Worm (Caenorhabditis elegans) whole organism, L2 larva: ENCODE measurements around the gene spe-49.

Experiments
- C34F6.9 ChIP-seq: fragments of 150-350 bp; optimal IDR thresholded peaks from 2 replicates; lab custom pipeline; 2014; ENCODE audit warnings: missing biosample characterization, missing genetic modification characterization
- F13H6.1 ChIP-seq: sonication (generic microtip); optimal IDR thresholded peaks from 2 replicates; lab custom pipeline; 2016; ENCODE audit warnings: missing genetic modification characterization, missing compliant biosample characterization
- Y55F3AM.14 ChIP-seq: fragments of 200-800 bp; sonication (Bioruptor generic); optimal IDR thresholded peaks from 2 replicates; lab custom pipeline; 2018; ENCODE audit warnings: mild to moderate bottlenecking, missing genetic modification characterization, missing compliant biosample characterization
- ZK546.5 ChIP-seq: sonication (generic microtip); optimal IDR thresholded peaks from 2 replicates; lab custom pipeline; 2017; ENCODE audit warnings: missing biosample characterization, missing genetic modification characterization
- alr-1 ChIP-seq: fragments of 150-350 bp; optimal IDR thresholded peaks from 2 replicates; lab custom pipeline; 2014; ENCODE audit warnings: missing biosample characterization, missing genetic modification characterization
- aly-2 ChIP-seq: fragments of 150-350 bp; optimal IDR thresholded peaks from 2 replicates; lab custom pipeline; 2014; ENCODE audit warnings: missing biosample characterization, missing genetic modification characterization
- blmp-1 ChIP-seq: sonication (generic microtip); optimal IDR thresholded peaks from 2 replicates; lab custom pipeline; 2017; ENCODE audit warnings: missing genetic modification characterization, mild to moderate bottlenecking, missing compliant biosample characterization, antibody characterized with exemption, moderate library complexity; ENCODE audit not compliant: insufficient read depth
- ceh-16 ChIP-seq: fragments of 150-350 bp; optimal IDR thresholded peaks from 2 replicates; lab custom pipeline; 2014; ENCODE audit warnings: missing biosample characterization, missing genetic modification characterization
- ceh-82 ChIP-seq: fragments of 150-350 bp; optimal IDR thresholded peaks from 2 replicates; lab custom pipeline; 2014; ENCODE audit warnings: missing biosample characterization, missing genetic modification characterization
- crh-2 ChIP-seq: sonication (generic microtip); optimal IDR thresholded peaks from 2 replicates; lab custom pipeline; 2017; ENCODE audit warnings: missing biosample characterization, missing genetic modification characterization
- egl-27 ChIP-seq: sonication (generic microtip); optimal IDR thresholded peaks from 3 replicates; lab custom pipeline; 2017; ENCODE audit warnings: missing biosample characterization, missing genetic modification reagents, missing genetic modification characterization
- elt-1 ChIP-seq: fragments of 150-350 bp; optimal IDR thresholded peaks from 2 replicates; lab custom pipeline; 2014; ENCODE audit warnings: missing biosample characterization, missing genetic modification characterization
- elt-3 ChIP-seq: sonication (generic microtip); optimal IDR thresholded peaks from 2 replicates; lab custom pipeline; 2017; ENCODE audit warnings: missing biosample characterization, missing genetic modification characterization
- fos-1 ChIP-seq: fragments of 150-350 bp; optimal IDR thresholded peaks from 2 replicates; lab custom pipeline; 2014; ENCODE audit warnings: missing biosample characterization, missing genetic modification characterization
- gmeb-1 ChIP-seq: fragments of 150-350 bp; optimal IDR thresholded peaks from 2 replicates; lab custom pipeline; 2014; ENCODE audit warnings: missing biosample characterization, missing genetic modification characterization
- lin-11 ChIP-seq: fragments of 150-350 bp; sonication (generic microtip); optimal IDR thresholded peaks from 2 replicates; lab custom pipeline; 2014; ENCODE audit warnings: missing biosample characterization, missing genetic modification characterization, inconsistent platforms, mixed read lengths
- lin-13 ChIP-seq: fragments of 150-350 bp; optimal IDR thresholded peaks from 2 replicates; lab custom pipeline; 2014; ENCODE audit warnings: missing biosample characterization, missing genetic modification reagents, missing genetic modification characterization
- lin-39 ChIP-seq: fragments of 150-350 bp; optimal IDR thresholded peaks from 2 replicates; lab custom pipeline; 2014; ENCODE audit warnings: missing biosample characterization, missing genetic modification reagents, missing genetic modification characterization
- lsy-2 ChIP-seq, 2 experiments: fragments of 150-350 bp in 1 of 2; sonication (generic microtip) in 1 of 2; optimal IDR thresholded peaks; 2 replicates each; lab custom pipeline; 2014 to 2017; ENCODE audit warnings: missing biosample characterization in 2 of 2, missing genetic modification characterization in 2 of 2
- mab-5 ChIP-seq: fragments of 150-350 bp; optimal IDR thresholded peaks from 2 replicates; lab custom pipeline; 2014; ENCODE audit warnings: missing biosample characterization, missing genetic modification characterization
- mbf-1 ChIP-seq: sonication (generic microtip); optimal IDR thresholded peaks from 2 replicates; lab custom pipeline; 2017; ENCODE audit warnings: missing biosample characterization, missing genetic modification characterization
- mdl-1 ChIP-seq, 2 experiments: fragments of 150-350 bp in 1 of 2; sonication (generic microtip) in 1 of 2; optimal IDR thresholded peaks; 2 replicates each; lab custom pipeline; 2017; ENCODE audit warnings: missing biosample characterization in 2 of 2, missing genetic modification characterization in 2 of 2
- nhr-10 ChIP-seq: sonication (generic microtip); optimal IDR thresholded peaks from 2 replicates; lab custom pipeline; 2017; ENCODE audit warnings: missing biosample characterization, missing genetic modification characterization
- nhr-11 ChIP-seq: fragments of 150-350 bp; optimal IDR thresholded peaks from 2 replicates; lab custom pipeline; 2014; ENCODE audit warnings: missing biosample characterization, missing genetic modification characterization
- nhr-12 ChIP-seq: fragments of 150-350 bp; optimal IDR thresholded peaks from 2 replicates; lab custom pipeline; 2014; ENCODE audit warnings: missing biosample characterization, missing genetic modification characterization
- nhr-129 ChIP-seq: fragments of 150-350 bp; optimal IDR thresholded peaks from 2 replicates; lab custom pipeline; 2014; ENCODE audit warnings: missing biosample characterization, missing genetic modification characterization
- nhr-21 ChIP-seq: fragments of 150-350 bp; optimal IDR thresholded peaks from 2 replicates; lab custom pipeline; 2014; ENCODE audit warnings: missing biosample characterization, missing genetic modification characterization
- nhr-237 ChIP-seq: fragments of 150-350 bp; optimal IDR thresholded peaks from 2 replicates; lab custom pipeline; 2014; ENCODE audit warnings: missing biosample characterization, missing genetic modification characterization
- nhr-25 ChIP-seq: fragments of 150-350 bp; sonication (generic microtip); optimal IDR thresholded peaks from 3 replicates; lab custom pipeline; 2014; ENCODE audit warnings: missing biosample characterization, missing genetic modification characterization
- nhr-6 ChIP-seq: fragments of 150-350 bp; optimal IDR thresholded peaks from 2 replicates; lab custom pipeline; 2014; ENCODE audit warnings: missing biosample characterization, missing genetic modification characterization
- nhr-77 ChIP-seq: fragments of 150-350 bp; optimal IDR thresholded peaks from 2 replicates; lab custom pipeline; 2014; ENCODE audit warnings: missing biosample characterization, missing genetic modification characterization
- peb-1 ChIP-seq: fragments of 150-350 bp; optimal IDR thresholded peaks from 2 replicates; lab custom pipeline; 2014; ENCODE audit warnings: missing biosample characterization, missing genetic modification characterization
- sem-4 ChIP-seq: fragments of 150-350 bp; optimal IDR thresholded peaks from 2 replicates; lab custom pipeline; 2014; ENCODE audit warnings: missing biosample characterization, missing genetic modification reagents, missing genetic modification characterization
- skn-1 ChIP-seq: sonication (generic microtip); optimal IDR thresholded peaks from 2 replicates; lab custom pipeline; 2017; ENCODE audit warnings: missing biosample characterization, missing genetic modification characterization
- sma-9 ChIP-seq, 2 experiments: fragments of 150-350 bp in 1 of 2; sonication (generic microtip) in 1 of 2; optimal IDR thresholded peaks; 2 replicates each; lab custom pipeline; 2014 to 2016; ENCODE audit warnings: missing genetic modification characterization in 2 of 2, mild to moderate bottlenecking in 1 of 2, missing biosample characterization in 1 of 2, missing compliant biosample characterization in 1 of 2, missing genetic modification reagents in 1 of 2, moderate library complexity in 1 of 2
- snpc-4 ChIP-seq: fragments of 150-350 bp; optimal IDR thresholded peaks from 2 replicates; lab custom pipeline; 2014; ENCODE audit warnings: missing biosample characterization, missing genetic modification characterization
- unc-39 ChIP-seq: fragments of 150-350 bp; optimal IDR thresholded peaks from 2 replicates; lab custom pipeline; 2014; ENCODE audit warnings: missing biosample characterization, missing genetic modification characterization
- unc-55 ChIP-seq: fragments of 150-350 bp; sonication (generic microtip); optimal IDR thresholded peaks from 3 replicates; lab custom pipeline; 2014; ENCODE audit warnings: missing biosample characterization, missing genetic modification reagents, missing genetic modification characterization
- zag-1 ChIP-seq: fragments of 150-350 bp; optimal IDR thresholded peaks from 2 replicates; lab custom pipeline; 2014; ENCODE audit warnings: missing biosample characterization, missing genetic modification characterization
- ztf-1 ChIP-seq: fragments of 200-800 bp; sonication (Bioruptor generic); conservative IDR thresholded peaks from 2 replicates; pipeline ENCODE4 v1.3.6; 2022; ENCODE audit warnings: missing genetic modification characterization, missing compliant biosample characterization
- ztf-11 ChIP-seq: sonication (generic microtip); optimal IDR thresholded peaks from 2 replicates; lab custom pipeline; 2017; ENCODE audit warnings: missing biosample characterization, missing genetic modification characterization
- ztf-4 ChIP-seq: fragments of 150-350 bp; optimal IDR thresholded peaks from 2 replicates; lab custom pipeline; 2014; ENCODE audit warnings: missing biosample characterization, missing genetic modification characterization

The spe-49 gene

DNA sequence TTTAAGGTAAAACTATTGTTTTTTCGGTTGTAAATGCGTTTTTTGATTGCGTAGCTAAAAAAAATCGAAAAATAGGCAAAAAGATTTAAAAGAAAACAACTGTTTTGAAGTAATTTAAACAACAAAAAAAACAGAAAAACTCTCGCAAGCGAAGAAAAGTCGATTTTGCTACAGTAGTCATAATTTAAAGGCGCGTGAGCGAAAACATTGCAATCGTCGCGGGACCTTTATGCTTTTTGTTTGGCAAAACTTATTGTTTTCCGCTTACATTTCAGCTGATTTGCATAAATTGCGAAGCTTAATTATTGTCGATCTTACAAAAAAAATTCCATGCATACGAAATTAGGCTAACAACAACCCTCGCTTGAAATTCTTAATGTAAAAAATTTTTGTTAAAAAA is 13.2 kb upstream of the spe-49 start:
- no peak for TF ChIP-seq nhr-129 (tag; lab: Kevin White, UChicago)
- TF ChIP-seq skn-1 (tag; lab: Kevin White, UChicago) = no peak
- no peak for TF ChIP-seq ztf-11
- no peak for TF ChIP-seq lin-11 (tag; lab: Kevin White, UChicago)
- TF ChIP-seq blmp-1 = no peak
- TF ChIP-seq snpc-4 (tag; lab: Kevin White, UChicago) = no peak
- no peak for TF ChIP-seq lin-13 (GFP tag; lab: Kevin White, UChicago)
- TF ChIP-seq Y55F3AM.14 = no peak

DNA sequence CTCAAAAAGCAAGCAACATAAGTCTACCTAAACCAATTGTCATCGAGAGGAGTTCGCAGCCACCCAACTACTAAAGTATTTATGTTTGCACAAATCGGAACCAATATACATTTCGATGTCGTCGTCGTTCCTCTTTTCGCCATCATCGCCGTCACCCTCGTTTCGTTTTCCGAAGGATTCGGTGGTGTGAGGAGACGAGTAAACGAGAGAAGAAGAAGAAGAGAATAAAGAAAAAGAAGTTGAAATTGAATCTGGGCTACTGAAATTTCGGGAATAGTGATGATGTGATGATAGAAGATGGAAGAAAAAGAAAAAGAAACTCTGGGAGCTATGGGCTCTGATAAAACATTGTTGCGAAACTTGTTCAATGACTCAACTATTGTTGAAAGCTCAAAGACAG is 12.6 kb upstream of the spe-49 start:
- TF ChIP-seq nhr-21 (tag; lab: Kevin White, UChicago) (no peak), unc-55 (GFP tag; lab: Kevin White, UChicago) (peak; percentile 39), gmeb-1 (tag; lab: Kevin White, UChicago) (no peak)

DNA sequence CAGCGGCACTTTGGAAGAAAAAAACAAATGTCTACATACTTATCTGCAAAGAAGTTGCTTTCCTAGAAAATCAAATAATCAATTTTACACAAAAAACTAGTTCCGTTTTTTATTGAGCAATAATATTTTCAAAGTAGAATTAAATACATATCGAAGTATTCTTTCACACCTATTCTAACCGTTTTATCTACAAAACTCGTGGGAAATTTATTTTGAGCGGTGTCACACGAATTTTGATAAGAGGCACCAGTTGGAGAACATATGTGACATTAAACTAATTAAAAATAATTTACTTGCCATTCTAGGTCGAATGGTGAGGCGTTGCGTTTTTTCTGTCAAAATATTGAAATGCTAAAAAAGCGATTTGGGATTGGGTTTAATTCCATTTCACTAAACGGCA is 12.2 kb upstream of the spe-49 start:
- TF ChIP-seq C34F6.9 (peak; percentile 12), nhr-21 (tag; lab: Kevin White, UChicago) (no peak), fos-1 (tag; lab: Kevin White, UChicago) (peak; percentile 9)

DNA sequence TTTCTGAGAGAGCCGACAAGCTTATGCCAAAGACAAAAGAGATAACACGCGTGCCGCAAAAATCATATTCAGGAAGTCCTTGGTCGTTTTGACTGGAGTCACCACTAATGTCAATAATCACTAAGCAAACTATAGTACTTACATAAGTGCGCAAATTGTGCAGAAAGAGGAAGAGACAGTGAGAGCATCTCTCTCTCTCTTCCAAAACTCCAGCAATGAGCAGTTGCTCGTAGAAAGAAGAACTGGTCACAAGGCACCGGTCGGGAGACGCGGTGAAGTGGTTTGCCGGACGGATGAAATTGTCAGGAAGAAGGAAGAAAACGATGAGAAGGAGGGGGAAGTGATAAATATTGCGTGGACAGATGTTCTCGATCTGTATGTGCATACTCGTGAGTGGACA is 11.1 kb upstream of the spe-49 start:
- TF ChIP-seq snpc-4 (tag; lab: Kevin White, UChicago) = no peak
- TF ChIP-seq peb-1 (tag; lab: Kevin White, UChicago) = no peak
- no peak for TF ChIP-seq alr-1 (tag; lab: Kevin White, UChicago)
- TF ChIP-seq ztf-1 (GFP tag; lab: Robert Waterston, UW) = no peak
- no peak for TF ChIP-seq lin-39 (tag; lab: Kevin White, UChicago)
- TF ChIP-seq ceh-16 (tag; lab: Kevin White, UChicago) = no peak
- TF ChIP-seq egl-27 (tag; lab: Kevin White, UChicago) = no peak
- no peak for TF ChIP-seq sem-4 (tag; lab: Kevin White, UChicago)
- TF ChIP-seq lin-11 (tag; lab: Kevin White, UChicago) = no peak
- no peak for TF ChIP-seq ztf-11
- peak; percentile 4 for TF ChIP-seq sma-9 (GFP tag; optimal IDR thresholded peaks at IDR 0.05; lab: Kevin White, UChicago)
- no peak for TF ChIP-seq sma-9 (tag; optimal IDR thresholded peaks at IDR 0.05; lab: Kevin White, UChicago)
- TF ChIP-seq nhr-10 (tag; lab: Kevin White, UChicago) = no peak
- no peak for TF ChIP-seq nhr-12 (tag; lab: Kevin White, UChicago)
- no peak for TF ChIP-seq nhr-11 (tag; lab: Kevin White, UChicago)
- peak; percentile 18 for TF ChIP-seq mab-5 (tag; lab: Kevin White, UChicago)
- peak; percentile 43 for TF ChIP-seq nhr-129 (tag; lab: Kevin White, UChicago)
- TF ChIP-seq nhr-25 = no peak
- TF ChIP-seq F13H6.1 (tag; lab: Kevin White, UChicago) = peak; percentile 42
- TF ChIP-seq nhr-77 (tag; lab: Kevin White, UChicago) = no peak
- no peak for TF ChIP-seq blmp-1
- TF ChIP-seq unc-55 (GFP tag; lab: Kevin White, UChicago) = no peak
- no peak for TF ChIP-seq mdl-1 (tag; optimal IDR thresholded peaks at IDR 0.05; lab: Kevin White, UChicago)
- no peak for TF ChIP-seq nhr-6
- TF ChIP-seq fos-1 (tag; lab: Kevin White, UChicago) = no peak
- TF ChIP-seq mbf-1 (tag; lab: Kevin White, UChicago) = no peak
- no peak for TF ChIP-seq elt-1 (tag; lab: Kevin White, UChicago)
- peak; percentile 16 for TF ChIP-seq C34F6.9
- no peak for TF ChIP-seq lsy-2 (tag; optimal IDR thresholded peaks at IDR 0.05; lab: Kevin White, UChicago)

DNA sequence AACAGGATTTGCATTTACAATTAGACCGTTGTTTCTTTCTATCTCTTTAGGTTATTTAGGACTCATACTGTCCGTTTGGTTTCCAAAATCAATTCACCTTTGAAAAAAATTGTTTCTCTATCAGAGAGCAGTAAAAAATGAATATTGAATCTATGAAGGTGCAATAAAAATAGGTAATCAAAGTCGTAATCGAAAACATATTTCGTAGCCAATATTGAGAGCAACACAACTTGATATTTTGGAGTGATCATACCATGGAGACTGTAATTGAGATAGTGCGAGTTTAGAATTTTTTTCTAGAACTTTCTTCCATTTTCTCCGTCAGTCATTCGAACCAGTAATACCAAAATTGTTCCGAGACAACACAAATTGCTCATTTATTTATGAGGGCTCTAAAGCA is 10.6 kb upstream of the spe-49 start, which contains the start of gene F31F7.2:
Gene F31F7.2 (plus strand): TSS at position 301 of the 400 bp plus-strand sequence.
- TF ChIP-seq peb-1 (tag; lab: Kevin White, UChicago) = no peak
- TF ChIP-seq blmp-1 = no peak
- no peak for TF ChIP-seq lin-13 (GFP tag; lab: Kevin White, UChicago)
- TF ChIP-seq nhr-21 (tag; lab: Kevin White, UChicago) = no peak
- no peak for TF ChIP-seq crh-2 (tag; lab: Kevin White, UChicago)
- TF ChIP-seq unc-39 (tag; lab: Kevin White, UChicago) = no peak
- no peak for TF ChIP-seq nhr-237
- no peak for TF ChIP-seq unc-55 (GFP tag; lab: Kevin White, UChicago)
- TF ChIP-seq elt-3 = no peak
- TF ChIP-seq aly-2 = no peak
- no peak for TF ChIP-seq zag-1 (tag; lab: Kevin White, UChicago)
- no peak for TF ChIP-seq ztf-1 (GFP tag; lab: Robert Waterston, UW)
- TF ChIP-seq ZK546.5 = no peak
- no peak for TF ChIP-seq ceh-16 (tag; lab: Kevin White, UChicago)
- TF ChIP-seq nhr-10 (tag; lab: Kevin White, UChicago) = no peak
- TF ChIP-seq skn-1 (tag; lab: Kevin White, UChicago) = no peak
- TF ChIP-seq ceh-82 = no peak
- no peak for TF ChIP-seq elt-1 (tag; lab: Kevin White, UChicago)
- TF ChIP-seq ztf-4 (tag; lab: Kevin White, UChicago) = no peak
- no peak for TF ChIP-seq egl-27 (tag; lab: Kevin White, UChicago)
